Worm (Caenorhabditis elegans): ENCODE results near the gene F11A5.17.

Gene F11A5.17

ce11 chrV:16201730-16202129 is at the start of gene F11A5.17:
Gene F11A5.17, plus strand, starts transcription at chrV:16202030.
- TF ChIP-seq ama-1 (optimal IDR thresholded peaks at IDR 0.05), result no peak
- no peak for TF ChIP-seq F13C5.2 (tag; optimal IDR thresholded peaks at IDR 0.05)
- TF ChIP-seq ceh-36 (tag; optimal IDR thresholded peaks at IDR 0.05), result no peak
- no peak for TF ChIP-seq hmg-4 (GFP tag; optimal IDR thresholded peaks at IDR 0.05)
- TF ChIP-seq hmbx-1 (tag; optimal IDR thresholded peaks at IDR 0.05), result no peak
- TF ChIP-seq tra-4 (tag; optimal IDR thresholded peaks at IDR 0.05), result no peak
- no peak for TF ChIP-seq hnd-1 (tag; optimal IDR thresholded peaks at IDR 0.05)

- TF ChIP-seq sea-1 (GFP tag; conservative IDR thresholded peaks at IDR 0.05), result no peak
- TF ChIP-seq ceh-13 (GFP tag; optimal IDR thresholded peaks at IDR 0.05), result no peak
- no peak for TF ChIP-seq tra-4 (tag; optimal IDR thresholded peaks at IDR 0.05)
- TF ChIP-seq hmg-4 (GFP tag; optimal IDR thresholded peaks at IDR 0.05), result no peak
- TF ChIP-seq F13C5.2 (tag; optimal IDR thresholded peaks at IDR 0.05), result no peak
- no peak for TF ChIP-seq flt-1 (GFP tag; IDR thresholded peaks at IDR 0.05)
- TF ChIP-seq ama-1 (optimal IDR thresholded peaks at IDR 0.05), result no peak
- TF ChIP-seq tbx-11 (GFP tag; IDR thresholded peaks at IDR 0.05), result no peak
- TF ChIP-seq hnd-1 (tag; optimal IDR thresholded peaks at IDR 0.05), result no peak
These were observed 48.5 kb upstream of the F11A5.17 start, which contains the start of gene str-254 for ce11 chrV:16153375-16153774. Gene str-254, minus strand, starts transcription at chrV:16153475.

ce11 chrV:16155111-16155510 is 46.7 kb upstream of the F11A5.17 start, which contains the start of gene str-97:
Gene str-97, minus strand, starts transcription at chrV:16155211.
- TF ChIP-seq ceh-13 (GFP tag; optimal IDR thresholded peaks at IDR 0.05), result no peak
- TF ChIP-seq sea-1 (GFP tag; conservative IDR thresholded peaks at IDR 0.05), result no peak
- no peak for TF ChIP-seq hmg-4 (GFP tag; optimal IDR thresholded peaks at IDR 0.05)
- TF ChIP-seq ama-1 (optimal IDR thresholded peaks at IDR 0.05), result no peak
- TF ChIP-seq tbx-11 (GFP tag; IDR thresholded peaks at IDR 0.05), result no peak
- no peak for TF ChIP-seq F13C5.2 (tag; optimal IDR thresholded peaks at IDR 0.05)
- TF ChIP-seq scrt-1 (GFP tag; IDR thresholded peaks at IDR 0.05), result no peak
- no peak for TF ChIP-seq ceh-36 (tag; optimal IDR thresholded peaks at IDR 0.05)

DNA sequence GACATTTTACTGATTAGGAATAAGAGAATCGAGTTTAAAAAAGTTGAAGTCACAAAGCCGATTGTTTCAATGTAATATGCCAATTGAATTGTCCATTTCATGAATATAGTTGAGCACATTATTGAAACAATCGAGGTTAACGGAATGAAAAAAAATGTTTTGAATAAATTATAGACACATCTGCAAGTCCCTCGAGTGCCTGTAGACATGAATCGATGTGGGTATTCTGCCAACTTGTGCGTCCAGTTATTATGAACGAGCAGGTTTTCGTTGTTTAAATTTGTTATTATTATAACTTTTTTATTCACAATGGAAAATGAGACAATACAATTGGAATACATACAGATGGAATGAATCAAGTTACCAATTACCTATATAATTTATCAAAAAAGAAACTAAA is 43.4 kb upstream of the F11A5.17 start, which contains the start of gene str-99:
Gene str-99 (minus strand): TSS at position 101 of the 400 bp plus-strand sequence.
- TF ChIP-seq aly-1 (tag; optimal IDR thresholded peaks at IDR 0.05) (no peak), hmbx-1 (tag; optimal IDR thresholded peaks at IDR 0.05) (no peak), tbx-37 (GFP tag; conservative IDR thresholded peaks at IDR 0.05) (no peak)

- TF ChIP-seq flt-1 (GFP tag; IDR thresholded peaks at IDR 0.05) (no peak), scrt-1 (GFP tag; IDR thresholded peaks at IDR 0.05) (no peak), hnd-1 (tag; optimal IDR thresholded peaks at IDR 0.05) (no peak), tbx-11 (GFP tag; IDR thresholded peaks at IDR 0.05) (no peak), aly-1 (tag; optimal IDR thresholded peaks at IDR 0.05) (no peak)
These were observed 42.2 kb upstream of the F11A5.17 start, which contains the start of gene F10A3.17 for ce11 chrV:16159594-16159993. Gene F10A3.17, minus strand, starts transcription at chrV:16159694.

ce11 chrV:16160087-16160486 is 41.7 kb upstream of the F11A5.17 start:
- TF ChIP-seq F13C5.2 (tag; optimal IDR thresholded peaks at IDR 0.05) (no peak), sea-1 (GFP tag; conservative IDR thresholded peaks at IDR 0.05) (no peak), flt-1 (GFP tag; IDR thresholded peaks at IDR 0.05) (no peak), hmg-4 (GFP tag; optimal IDR thresholded peaks at IDR 0.05) (no peak), hmbx-1 (tag; optimal IDR thresholded peaks at IDR 0.05) (no peak), hnd-1 (tag; optimal IDR thresholded peaks at IDR 0.05) (no peak), scrt-1 (GFP tag; IDR thresholded peaks at IDR 0.05) (no peak), aly-1 (tag; optimal IDR thresholded peaks at IDR 0.05) (no peak), ets-7 (tag; optimal IDR thresholded peaks at IDR 0.05) (no peak), pes-1 (GFP tag; IDR thresholded peaks at IDR 0.05) (no peak), ama-1 (optimal IDR thresholded peaks at IDR 0.05) (no peak), tbx-11 (GFP tag; IDR thresholded peaks at IDR 0.05) (no peak), tbx-37 (GFP tag; conservative IDR thresholded peaks at IDR 0.05) (no peak), ceh-13 (GFP tag; optimal IDR thresholded peaks at IDR 0.05) (no peak), tra-4 (tag; optimal IDR thresholded peaks at IDR 0.05) (no peak), ceh-36 (tag; optimal IDR thresholded peaks at IDR 0.05) (no peak)

- TF ChIP-seq pes-1 (GFP tag; IDR thresholded peaks at IDR 0.05) (no peak), ets-7 (tag; optimal IDR thresholded peaks at IDR 0.05) (no peak), tbx-11 (GFP tag; IDR thresholded peaks at IDR 0.05) (no peak)
These were observed 39.6 kb upstream of the F11A5.17 start, which contains the start of the genes str-109 and F10A3.11 for ce11 chrV:16162124-16162735. Gene str-109, minus strand, starts transcription at chrV:16162224. Gene F10A3.11, plus strand, starts transcription at chrV:16162685.

ce11 chrV:16163719-16164118 is 38.1 kb upstream of the F11A5.17 start, which contains the start of gene F10A3.12:
Gene F10A3.12, plus strand, starts transcription at chrV:16164019.
- TF ChIP-seq ceh-13 (GFP tag; optimal IDR thresholded peaks at IDR 0.05) (no peak), aly-1 (tag; optimal IDR thresholded peaks at IDR 0.05) (no peak), scrt-1 (GFP tag; IDR thresholded peaks at IDR 0.05) (no peak), tra-4 (tag; optimal IDR thresholded peaks at IDR 0.05) (no peak), hnd-1 (tag; optimal IDR thresholded peaks at IDR 0.05) (no peak)

ce11 chrV:16165936-16166335 is 35.9 kb upstream of the F11A5.17 start, which contains the start of gene str-108:
Gene str-108, plus strand, starts transcription at chrV:16166236.
- TF ChIP-seq aly-1 (tag; optimal IDR thresholded peaks at IDR 0.05) (no peak), tbx-11 (GFP tag; IDR thresholded peaks at IDR 0.05) (no peak), ets-7 (tag; optimal IDR thresholded peaks at IDR 0.05) (no peak), tra-4 (tag; optimal IDR thresholded peaks at IDR 0.05) (no peak), ama-1 (optimal IDR thresholded peaks at IDR 0.05) (no peak), F13C5.2 (tag; optimal IDR thresholded peaks at IDR 0.05) (no peak), sea-1 (GFP tag; conservative IDR thresholded peaks at IDR 0.05) (no peak), pes-1 (GFP tag; IDR thresholded peaks at IDR 0.05) (no peak), hmbx-1 (tag; optimal IDR thresholded peaks at IDR 0.05) (no peak), ceh-13 (GFP tag; optimal IDR thresholded peaks at IDR 0.05) (no peak), hmg-4 (GFP tag; optimal IDR thresholded peaks at IDR 0.05) (no peak), ceh-36 (tag; optimal IDR thresholded peaks at IDR 0.05) (no peak), hnd-1 (tag; optimal IDR thresholded peaks at IDR 0.05) (no peak), B0310.2 (tag; optimal IDR thresholded peaks at IDR 0.05) (no peak), tbx-37 (GFP tag; conservative IDR thresholded peaks at IDR 0.05) (no peak), flt-1 (GFP tag; IDR thresholded peaks at IDR 0.05) (no peak), scrt-1 (GFP tag; IDR thresholded peaks at IDR 0.05) (no peak)

Data from whole organism, early embryonic.